Fruit fly (Drosophila melanogaster) whole organism, pupa: ENCODE results near the gene CG33641.

Experiments used
- CG10348 ChIP-seq: fragments of 200-800 bp; sonication (Bioruptor generic); IDR thresholded peaks from 2 replicates; pipeline ENCODE4 v1.3.6; 2022; ENCODE audit warnings: missing biosample characterization, missing genetic modification characterization
- CG12605 ChIP-seq: fragments of 200-800 bp; sonication (Bioruptor generic); IDR thresholded peaks from 2 replicates; pipeline ENCODE4 v1.3.6; 2022; ENCODE audit warnings: missing biosample characterization, missing genetic modification characterization
- CG13204 ChIP-seq: fragments of 200-800 bp; sonication (Bioruptor generic); optimal IDR thresholded peaks from 2 replicates; lab custom pipeline; 2018; ENCODE audit warnings: missing biosample characterization, mild to moderate bottlenecking, missing genetic modification characterization, moderate library complexity
- CG14655 ChIP-seq: fragments of 200-800 bp; sonication (Bioruptor generic); optimal IDR thresholded peaks from 3 replicates; lab custom pipeline; 2017; ENCODE audit warnings: mild to moderate bottlenecking, missing biosample characterization, missing genetic modification reagents, missing genetic modification characterization
- CG15710 ChIP-seq: fragments of 200-800 bp; sonication (Bioruptor generic); optimal IDR thresholded peaks from 2 replicates; lab custom pipeline; 2018; ENCODE audit warnings: missing biosample characterization, mild to moderate bottlenecking, missing genetic modification characterization, moderate library complexity
- CG17806 ChIP-seq: fragments of 200-800 bp; sonication (Bioruptor generic); optimal IDR thresholded peaks from 2 replicates; lab custom pipeline; 2018; ENCODE audit warnings: missing biosample characterization, mild to moderate bottlenecking, missing genetic modification characterization, moderate library complexity
- CG32121 ChIP-seq: fragments of 200-800 bp; sonication (Bioruptor generic); IDR thresholded peaks from 2 replicates; pipeline ENCODE4 v1.3.6; 2022; ENCODE audit warnings: missing biosample characterization, missing genetic modification characterization
- CG34367 ChIP-seq: fragments of 200-800 bp; sonication (Bioruptor generic); optimal IDR thresholded peaks from 2 replicates; lab custom pipeline; 2018; ENCODE audit warnings: missing biosample characterization, mild to moderate bottlenecking, missing genetic modification characterization
- CG4496 ChIP-seq: fragments of 200-800 bp; sonication (Bioruptor generic); IDR thresholded peaks from 3 replicates; pipeline ENCODE4 v1.3.6; 2022; ENCODE audit warnings: missing biosample characterization, missing genetic modification characterization
- CG8159 ChIP-seq: fragments of 200-800 bp; sonication (Bioruptor generic); optimal IDR thresholded peaks from 3 replicates; lab custom pipeline; 2018; ENCODE audit warnings: missing biosample characterization, mild to moderate bottlenecking, missing genetic modification characterization, moderate library complexity
- CG8301 ChIP-seq: fragments of 200-800 bp; sonication (Bioruptor generic); optimal IDR thresholded peaks from 2 replicates; lab custom pipeline; 2018; ENCODE audit warnings: missing biosample characterization, mild to moderate bottlenecking, missing genetic modification characterization
- CG9948 ChIP-seq: fragments of 200-800 bp; sonication (Bioruptor generic); optimal IDR thresholded peaks from 2 replicates; lab custom pipeline; 2018; ENCODE audit warnings: missing biosample characterization, mild to moderate bottlenecking, missing genetic modification characterization, moderate library complexity
- D1 ChIP-seq: fragments of 200-800 bp; sonication (Bioruptor generic); optimal IDR thresholded peaks from 2 replicates; lab custom pipeline; 2018; ENCODE audit warnings: missing biosample characterization, mild to moderate bottlenecking, missing genetic modification characterization, moderate library complexity
- EcR ChIP-seq: fragments of 200-800 bp; sonication (Bioruptor generic); optimal IDR thresholded peaks from 3 replicates; lab custom pipeline; 2019; ENCODE audit warnings: missing biosample characterization, missing genetic modification characterization, mild to moderate bottlenecking, moderate library complexity, missing genetic modification reagents
- Ets98B ChIP-seq: fragments of 200-800 bp; sonication (Bioruptor generic); IDR thresholded peaks from 2 replicates; pipeline ENCODE4 v1.3.6; 2022; ENCODE audit warnings: missing biosample characterization, missing genetic modification characterization
- Pif1A ChIP-seq: fragments of 200-800 bp; sonication (Bioruptor generic); optimal IDR thresholded peaks from 3 replicates; lab custom pipeline; 2016; ENCODE audit warnings: missing biosample characterization, missing genetic modification characterization
- Pif1B ChIP-seq: fragments of 200-800 bp; sonication (Bioruptor generic); optimal IDR thresholded peaks from 3 replicates; lab custom pipeline; 2016; ENCODE audit warnings: missing biosample characterization, missing genetic modification characterization
- Snoo ChIP-seq: fragments of 200-800 bp; sonication (Bioruptor generic); optimal IDR thresholded peaks from 3 replicates; lab custom pipeline; 2017; ENCODE audit warnings: missing biosample characterization, mild to moderate bottlenecking, missing genetic modification characterization, inconsistent platforms
- fd96Ca ChIP-seq: fragments of 200-800 bp; sonication (Bioruptor generic); IDR thresholded peaks from 3 replicates; pipeline ENCODE4 v1.3.6; 2022; ENCODE audit warnings: missing biosample characterization, missing genetic modification characterization
- gl ChIP-seq: fragments of 200-800 bp; sonication (Bioruptor generic); optimal IDR thresholded peaks from 2 replicates; lab custom pipeline; 2018; ENCODE audit warnings: missing biosample characterization, mild to moderate bottlenecking, missing genetic modification characterization
- rn ChIP-seq: fragments of 200-800 bp; sonication (Bioruptor generic); IDR thresholded peaks from 2 replicates; pipeline ENCODE4 v1.3.6; 2022; ENCODE audit warnings: missing biosample characterization, missing genetic modification characterization

CG33641 gene

DNA sequence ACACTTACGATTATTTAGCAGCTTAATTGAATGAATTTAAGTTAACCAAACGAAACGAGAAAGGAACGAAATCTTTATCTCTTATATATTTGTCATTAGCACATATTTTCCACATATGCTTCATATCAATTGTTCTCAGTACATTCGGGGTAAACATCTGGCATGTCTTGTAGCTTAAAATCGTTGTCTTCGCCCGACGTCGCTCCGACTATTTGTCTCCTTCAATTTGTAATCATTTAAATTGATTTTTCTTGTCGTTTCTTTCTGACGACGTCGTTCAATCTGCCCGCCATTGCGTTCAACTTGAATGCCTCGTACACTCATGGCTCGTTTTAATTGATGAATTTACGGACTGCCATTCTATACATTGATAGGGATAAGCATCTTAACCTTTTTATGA is 41.2 kb downstream of the CG33641 start:
- TF ChIP-seq CG17806 (tag; lab: Kevin White, UChicago): peak; percentile 12
- TF ChIP-seq CG34367: no peak
- TF ChIP-seq CG14655: no peak
- no peak for TF ChIP-seq CG9948

DNA sequence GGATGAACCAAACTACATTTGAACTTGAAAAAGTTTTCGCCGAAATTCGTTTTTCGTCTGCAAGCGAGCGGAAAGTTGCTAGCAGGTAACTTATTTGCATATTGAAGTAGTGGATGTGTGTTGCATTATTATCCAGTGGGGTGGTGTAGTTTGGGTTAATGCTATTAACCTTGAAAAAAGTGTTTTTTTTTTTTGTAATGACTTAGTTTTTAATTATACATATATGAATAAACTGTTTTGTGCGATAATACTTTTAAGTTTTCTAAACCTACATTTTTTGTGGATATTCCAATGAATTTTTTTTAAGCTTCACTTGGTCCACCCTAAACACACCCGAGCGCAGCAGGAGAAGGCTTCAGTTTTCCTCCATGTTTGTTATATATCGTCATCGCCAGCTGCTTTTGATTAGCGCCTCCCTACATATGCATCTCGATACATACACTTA is 42.2 kb downstream of the CG33641 start:
- TF ChIP-seq EcR (GFP tag; lab: Kevin White, UChicago): no peak
- TF ChIP-seq D1 (tag; lab: Kevin White, UChicago): peak; percentile 57
- TF ChIP-seq CG10348 (GFP tag; lab: Robert Waterston, UW): 0 out of 2 replicates have a peak, but pooled peaks have one; percentile 15
- peak; percentile 83 for TF ChIP-seq CG32121 (GFP tag; lab: Robert Waterston, UW)
- TF ChIP-seq Pif1A (GFP tag; lab: Kevin White, UChicago): peak; percentile 92
- TF ChIP-seq CG34367: peak; percentile 71
- TF ChIP-seq CG12605: peak; percentile 46; the same call in 1 of the 2 replicates
- peak; percentile 92 for TF ChIP-seq CG8301 (tag; lab: Kevin White, UChicago)
- peak; percentile 90 for TF ChIP-seq CG9948
- TF ChIP-seq Pif1B (GFP tag; lab: Kevin White, UChicago): peak; percentile 95
- peak; percentile 73 for TF ChIP-seq Ets98B (GFP tag; lab: Robert Waterston, UW)
- peak; percentile 81 for TF ChIP-seq CG17806 (tag; lab: Kevin White, UChicago)
- peak; percentile 68 for TF ChIP-seq rn
- TF ChIP-seq CG14655: peak; percentile 93
- peak; percentile 100 for TF ChIP-seq CG8159 (tag; lab: Kevin White, UChicago)
- TF ChIP-seq CG15710 (tag; lab: Kevin White, UChicago): peak; percentile 74
- peak; percentile 68 for TF ChIP-seq CG13204 (GFP tag; lab: Kevin White, UChicago)
- TF ChIP-seq gl (tag; lab: Kevin White, UChicago): peak; percentile 69
- peak; percentile 88 for TF ChIP-seq fd96Ca (GFP tag; lab: Robert Waterston, UW)
- TF ChIP-seq CG4496: peak; percentile 84
- TF ChIP-seq Snoo (tag; lab: Kevin White, UChicago): peak; percentile 88

DNA sequence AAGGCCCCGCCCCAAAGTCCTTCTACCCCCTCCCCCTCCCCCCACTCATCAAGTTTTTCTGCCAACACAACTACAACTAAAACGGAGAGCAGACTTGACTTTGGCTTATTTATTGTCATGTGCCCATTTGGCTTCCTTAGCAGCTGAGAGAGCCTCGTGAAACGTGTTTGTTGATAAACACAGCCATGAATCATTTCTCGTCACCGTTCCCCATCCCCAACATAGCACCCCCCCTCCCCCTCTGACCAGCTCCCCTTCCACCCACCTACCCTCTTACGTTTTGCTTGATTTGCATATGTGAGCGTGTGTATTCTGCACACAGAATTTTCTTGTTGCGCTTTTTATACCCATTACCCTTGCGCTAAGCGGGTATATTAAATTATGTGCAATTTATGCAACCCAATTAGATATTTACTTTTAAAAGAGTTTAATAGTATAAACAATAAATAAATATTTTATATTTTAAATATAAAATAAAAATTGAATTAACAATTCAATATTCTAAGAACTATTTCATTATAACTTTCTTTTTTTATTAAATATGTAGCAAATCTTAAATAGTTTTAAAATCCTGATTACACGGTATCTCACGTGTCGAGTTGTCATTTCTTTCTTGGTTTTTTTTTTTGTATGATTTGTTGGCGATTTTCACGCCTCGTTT is 43.1 kb downstream of the CG33641 start:
- peak; percentile 74 for TF ChIP-seq D1 (tag; lab: Kevin White, UChicago)
- peak; percentile 14 for TF ChIP-seq Pif1A (GFP tag; lab: Kevin White, UChicago)
- peak; percentile 80 for TF ChIP-seq CG8159 (tag; lab: Kevin White, UChicago)
- peak; percentile 77 for TF ChIP-seq CG14655
- no peak for TF ChIP-seq CG10348 (GFP tag; lab: Robert Waterston, UW)
- TF ChIP-seq CG13204 (GFP tag; lab: Kevin White, UChicago): no peak
- TF ChIP-seq gl (tag; lab: Kevin White, UChicago): peak; percentile 41
- TF ChIP-seq CG34367: peak; percentile 32
- TF ChIP-seq fd96Ca (GFP tag; lab: Robert Waterston, UW): peak; percentile 50; the same call in 1 of the 3 replicates
- peak; percentile 57 for TF ChIP-seq CG8301 (tag; lab: Kevin White, UChicago)
- TF ChIP-seq CG9948: peak; percentile 73
- TF ChIP-seq Snoo (tag; lab: Kevin White, UChicago): peak; percentile 28
- TF ChIP-seq CG17806 (tag; lab: Kevin White, UChicago): peak; percentile 60
- peak; percentile 65 for TF ChIP-seq CG4496
- TF ChIP-seq rn: 0 out of 2 replicates have a peak, but pooled peaks have one; percentile 7
- TF ChIP-seq CG32121 (GFP tag; lab: Robert Waterston, UW): no peak; the same call in 1 of the 2 replicates
- TF ChIP-seq CG12605: no peak; the same call in 1 of the 2 replicates
- TF ChIP-seq CG15710 (tag; lab: Kevin White, UChicago): peak; percentile 69
- peak; percentile 60 for TF ChIP-seq Pif1B (GFP tag; lab: Kevin White, UChicago)
- no peak for TF ChIP-seq EcR (GFP tag; lab: Kevin White, UChicago)
- TF ChIP-seq Ets98B (GFP tag; lab: Robert Waterston, UW): peak; percentile 43
